Worm (Caenorhabditis elegans): ENCODE data around the gene T13C2.3.

T13C2.3 gene

DNA sequence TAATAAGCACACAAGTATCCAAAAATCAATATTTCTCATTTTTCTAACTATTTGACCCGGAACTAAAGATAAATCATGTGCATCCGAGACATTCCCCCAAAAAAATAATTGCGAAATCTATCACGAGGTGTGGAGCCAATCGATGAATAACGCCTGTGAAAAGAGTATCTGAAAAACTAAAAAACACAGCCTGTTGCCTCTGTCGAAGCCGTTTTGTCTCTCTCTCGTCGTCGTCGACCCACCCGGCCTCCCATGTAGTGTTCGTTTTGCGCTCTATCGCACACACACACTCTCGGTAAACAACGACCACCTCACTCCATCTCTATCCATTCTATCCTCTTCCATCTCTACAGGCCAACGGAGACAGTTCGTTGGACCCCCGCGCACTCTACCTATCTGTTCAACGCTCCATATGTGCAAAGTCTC, 6.3 kb upstream of the T13C2.3 start (continued):
- TF ChIP-seq F55B11.4 (tag; optimal IDR thresholded peaks at IDR 0.05; ENCODE audit: borderline replicate concordance, insufficient read depth), result no peak
- no peak for TF ChIP-seq him-1 (tag; optimal IDR thresholded peaks at IDR 0.05)
- TF ChIP-seq rcor-1 (GFP tag; IDR thresholded peaks at IDR 0.05), result no peak
- peak in 1 of 3 experiments; percentile 41 for TF ChIP-seq lin-35 (GFP tag; optimal IDR thresholded peaks at IDR 0.05)
- no peak for TF ChIP-seq bed-2 (GFP tag; IDR thresholded peaks at IDR 0.05)
- TF ChIP-seq dox-1 (GFP tag; IDR thresholded peaks at IDR 0.05), result peak; percentile 55; the same call in 1 of the 2 replicates
- 0 out of 2 replicates have a peak, but pooled peaks have one; percentile 15 for TF ChIP-seq cebp-2 (GFP tag; IDR thresholded peaks at IDR 0.05)

DNA sequence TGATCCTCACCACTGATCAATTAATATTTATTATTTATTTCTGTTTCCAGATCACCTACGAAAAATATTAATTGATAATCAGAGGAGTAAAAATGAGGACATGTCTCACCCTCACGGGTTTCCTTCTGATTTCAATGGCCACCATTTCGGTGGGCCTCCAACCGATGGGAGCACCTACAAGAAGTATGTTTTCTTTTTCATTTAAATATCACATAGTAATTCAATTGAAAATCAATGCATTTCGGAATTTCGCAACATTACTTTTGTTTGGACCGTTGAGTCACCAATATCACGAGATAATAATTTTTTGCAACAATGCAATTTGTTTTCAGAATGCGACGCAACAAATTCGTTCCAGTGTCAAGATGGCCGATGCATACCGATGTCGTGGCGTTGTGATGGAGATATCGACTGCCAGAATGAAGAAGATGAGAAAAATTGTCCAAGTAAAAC, 5.6 kb upstream of the T13C2.3 start, which contains the start of gene gldi-2:
Gene gldi-2, plus strand, starts transcription at position 51 of the 453 bp plus-strand sequence.
- TF ChIP-seq nhr-179 (tag; optimal IDR thresholded peaks at IDR 0.05) (no peak), cebp-1 (GFP tag; IDR thresholded peaks at IDR 0.05) (peak; percentile 56; the same call in 1 of the 2 replicates), cebp-1 (tag; optimal IDR thresholded peaks at IDR 0.05) (peak; percentile 86)

DNA sequence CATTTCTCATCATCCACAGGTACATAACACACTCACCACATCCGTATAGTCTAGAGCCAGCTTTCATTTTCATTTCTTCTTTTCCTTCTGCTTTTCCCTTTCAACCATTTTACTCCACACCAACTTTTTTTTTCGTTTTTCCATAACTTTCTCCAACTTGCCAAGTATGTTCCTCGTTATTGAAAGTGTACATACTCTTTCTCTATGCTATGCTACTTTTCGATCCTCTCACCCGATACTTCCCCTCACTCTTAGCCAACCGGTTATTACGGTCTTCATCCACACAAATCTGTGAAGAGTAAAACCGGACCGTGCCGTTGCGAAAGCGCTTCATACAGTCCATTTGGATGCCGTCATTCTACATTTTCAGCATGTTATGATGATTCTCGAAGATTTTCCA, 2.8 kb downstream of the T13C2.3 start, which contains the start of gene T13C2.2:
Gene T13C2.2, plus strand, starts transcription at position 301 of the 400 bp plus-strand sequence.
- TF ChIP-seq bed-2 (GFP tag; IDR thresholded peaks at IDR 0.05) (no peak), ekl-4 (GFP tag; IDR thresholded peaks at IDR 0.05) (no peak), efl-1 (GFP tag; optimal IDR thresholded peaks at IDR 0.05) (no peak), ztf-26 (tag; optimal IDR thresholded peaks at IDR 0.05) (no peak), ceh-58 (GFP tag; IDR thresholded peaks at IDR 0.05) (no peak), egl-18 (GFP tag; IDR thresholded peaks at IDR 0.05) (no peak), snpc-4 (GFP tag; optimal IDR thresholded peaks at IDR 0.05) (no peak), snpc-4 (tag; optimal IDR thresholded peaks at IDR 0.05) (no peak), attf-3 (GFP tag; conservative IDR thresholded peaks at IDR 0.05) (no peak), lsy-27 (tag; optimal IDR thresholded peaks at IDR 0.05; ENCODE audit: borderline replicate concordance, insufficient read depth) (no peak)

DNA sequence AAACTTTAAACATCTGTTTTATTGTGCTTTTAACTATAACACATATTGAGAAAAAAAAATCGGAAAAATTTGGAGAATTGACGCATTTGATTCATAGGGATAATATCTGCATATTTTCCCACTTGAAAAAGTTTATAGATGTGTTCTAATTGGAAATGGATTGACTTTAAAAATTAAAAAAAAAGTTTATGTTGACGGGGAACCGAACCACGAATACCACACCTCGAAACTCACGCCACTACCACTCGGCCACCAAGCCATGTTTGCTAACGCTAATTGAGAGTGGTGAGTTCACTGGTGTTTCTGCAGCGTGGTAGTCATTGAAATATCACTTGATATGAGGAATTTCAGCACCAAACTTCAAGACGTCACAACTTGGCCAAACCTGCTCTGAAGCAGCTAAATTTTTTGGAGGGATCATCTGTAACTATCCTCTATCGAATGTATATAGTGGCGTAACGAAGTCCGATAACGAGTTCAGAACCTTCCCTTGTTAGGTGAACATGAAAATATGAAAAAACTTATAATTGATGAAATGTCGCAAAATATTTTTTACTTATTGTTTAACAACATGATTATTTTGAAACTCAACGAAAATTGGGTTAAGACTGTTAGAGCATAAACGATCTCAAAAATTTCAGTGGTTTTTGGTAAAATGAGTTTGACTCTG, 8.9 kb downstream of the T13C2.3 start:
- TF ChIP-seq tbp1 (GFP tag; optimal IDR thresholded peaks at IDR 0.05) (peak; percentile 81), rpc-1 (optimal IDR thresholded peaks at IDR 0.05) (peak; percentile 22), rpc-1 (tag; optimal IDR thresholded peaks at IDR 0.05) (peak; percentile 55), hmg-1.2 (GFP tag; IDR thresholded peaks at IDR 0.05) (peak; percentile 25; the same call in 1 of the 2 replicates), B0261.1 (tag; optimal IDR thresholded peaks at IDR 0.05) (peak; percentile 60), lin-26 (GFP tag; IDR thresholded peaks at IDR 0.05) (peak; percentile 73; the same call in 1 of the 2 replicates)

DNA sequence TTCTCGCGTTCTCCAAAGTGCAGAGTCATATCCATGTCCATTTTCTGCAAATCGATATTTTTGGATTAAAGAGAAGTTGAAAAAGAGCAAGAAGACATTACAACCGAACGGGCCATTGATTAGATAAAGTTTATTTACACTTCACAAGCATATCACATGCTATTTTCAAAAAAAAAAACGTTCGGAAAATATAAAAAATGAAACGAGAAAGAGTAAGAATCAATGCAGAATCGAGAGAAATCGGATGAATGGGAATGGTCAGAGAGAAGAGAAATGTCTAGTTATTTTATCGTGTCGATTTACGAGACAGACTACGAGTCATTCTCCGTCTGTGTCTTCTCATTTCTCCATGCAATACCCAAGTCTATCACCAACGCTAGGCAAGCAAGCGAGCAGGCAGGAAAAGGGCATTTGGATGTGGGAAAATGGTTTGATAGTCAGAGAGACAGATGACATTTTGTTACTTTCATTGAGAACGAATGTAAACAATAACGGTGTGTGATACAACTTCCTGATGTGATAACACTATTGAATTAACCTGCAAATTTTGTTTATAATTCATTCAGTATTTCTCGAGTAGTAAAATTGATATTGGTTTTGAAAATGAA, 11.2 kb downstream of the T13C2.3 start, which contains the start of gene F31E8.4:
Gene F31E8.4, minus strand, starts transcription at position 51 of the 608 bp plus-strand sequence.
- peak; percentile 83 for TF ChIP-seq nhr-80 (tag; optimal IDR thresholded peaks at IDR 0.05)
- no peak for TF ChIP-seq ztf-28 (GFP tag; IDR thresholded peaks at IDR 0.05)
- TF ChIP-seq hmg-1.2 (GFP tag; IDR thresholded peaks at IDR 0.05), result peak; percentile 46; the same call in 1 of the 2 replicates

DNA sequence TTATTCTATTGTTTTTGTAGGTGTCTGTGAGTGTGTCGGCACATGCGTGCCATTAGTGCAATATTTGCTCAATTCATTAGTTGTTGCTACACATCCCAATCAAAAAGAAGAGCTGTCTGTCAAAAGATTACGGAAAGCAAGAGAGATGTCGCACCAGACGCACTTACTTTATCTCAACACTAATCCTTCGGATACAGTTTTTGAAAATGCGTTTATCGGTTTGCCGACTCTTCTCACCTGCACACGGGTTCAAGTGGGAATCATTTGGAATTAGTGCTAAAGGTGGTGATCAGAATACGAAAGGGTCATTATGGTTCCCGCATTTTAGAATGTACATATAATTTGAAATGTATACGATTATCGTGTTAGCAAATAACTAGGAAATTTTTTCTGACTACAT, 12.2 kb downstream of the T13C2.3 start:
- TF ChIP-seq snpc-4 (GFP tag; optimal IDR thresholded peaks at IDR 0.05), result no peak
- TF ChIP-seq snpc-4 (tag; optimal IDR thresholded peaks at IDR 0.05), result no peak
- TF ChIP-seq die-1 (tag; optimal IDR thresholded peaks at IDR 0.05), result no peak
- no peak for TF ChIP-seq T26A5.8 (tag; optimal IDR thresholded peaks at IDR 0.05)
- TF ChIP-seq F55B11.4 (tag; optimal IDR thresholded peaks at IDR 0.05; ENCODE audit: borderline replicate concordance, insufficient read depth), result no peak
- no peak for TF ChIP-seq ztf-6 (GFP tag; IDR thresholded peaks at IDR 0.05)
- TF ChIP-seq snpc-1.1 (tag; optimal IDR thresholded peaks at IDR 0.05; ENCODE audit: insufficient read depth), result no peak
- TF ChIP-seq B0261.1 (tag; optimal IDR thresholded peaks at IDR 0.05), result no peak
- TF ChIP-seq ceh-58 (GFP tag; IDR thresholded peaks at IDR 0.05), result no peak
- no peak for TF ChIP-seq zfh-2 (GFP tag; conservative IDR thresholded peaks at IDR 0.05)
- no peak for TF ChIP-seq F39B2.1 (GFP tag; IDR thresholded peaks at IDR 0.05)
- no peak for TF ChIP-seq hlh-26 (GFP tag; conservative IDR thresholded peaks at IDR 0.05)
- no peak for TF ChIP-seq fkh-3 (tag; optimal IDR thresholded peaks at IDR 0.05)
- TF ChIP-seq Y79H2A.3 (GFP tag; conservative IDR thresholded peaks at IDR 0.05), result no peak
- no peak for TF ChIP-seq dox-1 (GFP tag; IDR thresholded peaks at IDR 0.05)
- no peak for TF ChIP-seq xnd-1 (tag; optimal IDR thresholded peaks at IDR 0.05)
- no peak for TF ChIP-seq unc-130 (GFP tag; optimal IDR thresholded peaks at IDR 0.05)

Measured in whole organism, young adult.